Worm (Caenorhabditis elegans) whole organism, L4/young adult: ENCODE data around the gene F43G6.7.

ENCODE experiments used
- dao-5 ChIP-seq: sonication (generic microtip); optimal IDR thresholded peaks from 2 replicates; lab custom pipeline; 2016; ENCODE audit warnings: missing genotype, missing genetic modification characterization, moderate library complexity, missing compliant biosample characterization
- him-1 ChIP-seq: sonication (generic microtip); optimal IDR thresholded peaks from 2 replicates; lab custom pipeline; 2016; ENCODE audit warnings: missing genotype, missing genetic modification reagents, missing genetic modification characterization, missing compliant biosample characterization

ce11 chrII:11823566-11824308, 13.1 kb downstream of the F43G6.7 start, which contains the start of gene Y6D1A.1:
- TF ChIP-seq him-1 (tag; lab: Kevin White, UChicago) (no peak), dao-5 (tag; lab: Kevin White, UChicago) (no peak)
